Fruit fly (Drosophila melanogaster) whole organism, wandering third instar larva: Measurements from ENCODE around the gene CG31751.

Source experiments
- Abd-B ChIP-seq: fragments of >200 bp; optimal IDR thresholded peaks from 2 replicates; lab custom pipeline; 2017; ENCODE audit warnings: missing biosample characterization, missing genetic modification characterization
- CG32264 ChIP-seq: fragments of 200-800 bp; sonication (Bioruptor generic); optimal IDR thresholded peaks from 2 replicates; lab custom pipeline; 2016; ENCODE audit warnings: missing biosample characterization, missing genetic modification characterization
- CG9705 ChIP-seq: fragments of 200-800 bp; sonication (Bioruptor generic); optimal IDR thresholded peaks from 2 replicates; lab custom pipeline; 2018; ENCODE audit warnings: missing biosample characterization, mild to moderate bottlenecking, missing genetic modification characterization
- CrebA ChIP-seq: fragments of 200-800 bp; sonication (Bioruptor generic); optimal IDR thresholded peaks from 2 replicates; lab custom pipeline; 2016; ENCODE audit warnings: missing biosample characterization, mild to moderate bottlenecking, missing genetic modification characterization, borderline replicate concordance
- Dfd ChIP-seq: fragments of >200 bp; optimal IDR thresholded peaks from 2 replicates; lab custom pipeline; 2017; ENCODE audit warnings: missing biosample characterization, missing genetic modification characterization
- Dif ChIP-seq: fragments of 200-275, 200-300 bp; sonication (Bioruptor generic); optimal IDR thresholded peaks from 2 replicates; lab custom pipeline; 2018; ENCODE audit warnings: missing biosample characterization, missing genetic modification characterization; ENCODE audit not compliant: partially characterized antibody
- GATAd ChIP-seq: sonication (Bioruptor generic); optimal IDR thresholded peaks from 2 replicates; lab custom pipeline; 2016; ENCODE audit warnings: missing biosample characterization, missing genetic modification characterization
- HLH106 ChIP-seq: fragments of 200-800 bp; optimal IDR thresholded peaks from 3 replicates; lab custom pipeline; 2019; ENCODE audit warnings: missing biosample characterization, mild to moderate bottlenecking, missing genetic modification characterization, moderate library complexity
- Hnf4 ChIP-seq: fragments of 200-800 bp; sonication (Bioruptor generic); optimal IDR thresholded peaks from 2 replicates; lab custom pipeline; 2016; ENCODE audit warnings: missing biosample characterization, mild to moderate bottlenecking, missing genetic modification characterization
- Hr78 ChIP-seq: fragments of >200 bp; optimal IDR thresholded peaks from 2 replicates; lab custom pipeline; 2017; ENCODE audit warnings: missing biosample characterization, missing genetic modification characterization
- Hr83 ChIP-seq: fragments of 200-300 bp; sonication (Bioruptor generic); optimal IDR thresholded peaks from 2 replicates; lab custom pipeline; 2016; ENCODE audit warnings: missing biosample characterization, mild to moderate bottlenecking, missing genetic modification characterization, moderate library complexity; ENCODE audit not compliant: poor library complexity, severe bottlenecking
- Jra ChIP-seq: sonication (Bioruptor generic); optimal IDR thresholded peaks from 2 replicates; lab custom pipeline; 2016; ENCODE audit warnings: missing biosample characterization, missing genetic modification characterization
- Mio ChIP-seq: sonication (Bioruptor generic); optimal IDR thresholded peaks from 2 replicates; lab custom pipeline; 2016; ENCODE audit warnings: missing biosample characterization, missing genetic modification characterization
- Myc ChIP-seq: fragments of >200 bp; optimal IDR thresholded peaks from 2 replicates; lab custom pipeline; 2017
- N ChIP-seq: fragments of >200 bp; optimal IDR thresholded peaks from 2 replicates; lab custom pipeline; 2018; ENCODE audit warnings: missing biosample characterization, missing external identifiers, missing genetic modification characterization
- OdsH ChIP-seq: fragments of 200-800 bp; sonication (Bioruptor generic); optimal IDR thresholded peaks from 2 replicates; lab custom pipeline; 2016; ENCODE audit warnings: missing biosample characterization, mild to moderate bottlenecking, missing genetic modification characterization
- Rel ChIP-seq, 2 experiments: fragments of 200-800 bp; sonication (Bioruptor generic) in 1 of 2; optimal IDR thresholded peaks; 2 replicates in 1 of 2; 3 replicates in 1 of 2; lab custom pipeline; 2016 to 2019; ENCODE audit warnings: mild to moderate bottlenecking in 2 of 2, missing biosample characterization in 2 of 2, missing genetic modification characterization in 2 of 2, moderate library complexity in 1 of 2
- Sp1 ChIP-seq: fragments of 200-800 bp; sonication (Bioruptor generic); optimal IDR thresholded peaks from 3 replicates; lab custom pipeline; 2019; ENCODE audit warnings: missing biosample characterization, mild to moderate bottlenecking, missing genetic modification characterization, moderate library complexity
- Vsx2 ChIP-seq: fragments of 200-300, 225-300 bp; sonication (Bioruptor generic); optimal IDR thresholded peaks from 2 replicates; lab custom pipeline; 2018; ENCODE audit warnings: missing biosample characterization, missing genetic modification characterization; ENCODE audit not compliant: partially characterized antibody
- br ChIP-seq: fragments of 200-800 bp; sonication (Bioruptor generic); optimal IDR thresholded peaks from 2 replicates; lab custom pipeline; 2016; ENCODE audit warnings: missing biosample characterization, missing genetic modification characterization
- brk ChIP-seq: fragments of 200-800 bp; sonication (Bioruptor generic); optimal IDR thresholded peaks from 2 replicates; lab custom pipeline; 2016; ENCODE audit warnings: missing biosample characterization, mild to moderate bottlenecking, missing genetic modification characterization
- dl ChIP-seq, 2 experiments: fragments of 175-275, 200-275 bp in 1 of 2; fragments of 200-275 bp in 1 of 2; sonication (Bioruptor generic); optimal IDR thresholded peaks; lab custom pipeline; 2018; ENCODE audit warnings: mild to moderate bottlenecking in 2 of 2, missing biosample characterization in 2 of 2, missing genetic modification characterization in 2 of 2, moderate library complexity in 2 of 2; ENCODE audit not compliant: partially characterized antibody in 2 of 2, insufficient read depth in 1 of 2
- dmrt93B ChIP-seq: fragments of 200-800 bp; sonication (Bioruptor generic); optimal IDR thresholded peaks from 2 replicates; lab custom pipeline; 2018; ENCODE audit warnings: missing biosample characterization, mild to moderate bottlenecking, missing genetic modification characterization
- dsf ChIP-seq: sonication (Bioruptor generic); optimal IDR thresholded peaks from 2 replicates; lab custom pipeline; 2016; ENCODE audit warnings: missing biosample characterization, missing genetic modification characterization, borderline replicate concordance
- ey ChIP-seq: fragments of 200-800 bp; sonication (Bioruptor generic); optimal IDR thresholded peaks from 2 replicates; lab custom pipeline; 2016; ENCODE audit warnings: missing biosample characterization, missing genetic modification characterization
- foxo ChIP-seq, 2 experiments: fragments of 200-800 bp; sonication (Bioruptor generic); optimal IDR thresholded peaks; 2 replicates in 1 of 2; 3 replicates in 1 of 2; lab custom pipeline; 2016 to 2017; ENCODE audit warnings: missing biosample characterization in 2 of 2, missing genetic modification characterization in 2 of 2
- fru ChIP-seq: fragments of 200-800 bp; sonication (Bioruptor generic); optimal IDR thresholded peaks from 3 replicates; lab custom pipeline; 2016; ENCODE audit warnings: missing biosample characterization, mild to moderate bottlenecking, missing genetic modification characterization
- h ChIP-seq: fragments of 200-800 bp; sonication (Bioruptor generic); optimal IDR thresholded peaks from 3 replicates; lab custom pipeline; 2016; ENCODE audit warnings: missing biosample characterization, mild to moderate bottlenecking, missing genetic modification characterization
- jim ChIP-seq: fragments of 175-275, 200-325 bp; sonication (Bioruptor generic); optimal IDR thresholded peaks from 2 replicates; lab custom pipeline; 2016; ENCODE audit warnings: missing biosample characterization, mild to moderate bottlenecking, missing genetic modification characterization
- lola ChIP-seq: fragments of >200 bp; optimal IDR thresholded peaks from 2 replicates; lab custom pipeline; 2017; ENCODE audit warnings: missing biosample characterization, missing genetic modification characterization
- pan ChIP-seq: fragments of >200 bp; optimal IDR thresholded peaks from 2 replicates; lab custom pipeline; 2017
- psq ChIP-seq: fragments of 200-800 bp; sonication (Bioruptor generic); optimal IDR thresholded peaks from 3 replicates; lab custom pipeline; 2017; ENCODE audit warnings: missing biosample characterization, mild to moderate bottlenecking, missing genetic modification characterization, moderate library complexity
- rgr ChIP-seq: fragments of 200-800 bp; sonication (Bioruptor generic); optimal IDR thresholded peaks from 3 replicates; lab custom pipeline; 2016; ENCODE audit warnings: missing biosample characterization, mild to moderate bottlenecking, missing genetic modification characterization
- sage ChIP-seq: fragments of 200-800 bp; sonication (Bioruptor generic); optimal IDR thresholded peaks from 2 replicates; lab custom pipeline; 2016; ENCODE audit warnings: missing biosample characterization, mild to moderate bottlenecking, missing genetic modification characterization
- sv ChIP-seq: fragments of 200-800 bp; sonication (Bioruptor generic); optimal IDR thresholded peaks from 3 replicates; lab custom pipeline; 2016; ENCODE audit warnings: missing biosample characterization, missing genetic modification characterization
- tai ChIP-seq: sonication (Bioruptor generic); optimal IDR thresholded peaks from 2 replicates; lab custom pipeline; 2016; ENCODE audit warnings: missing biosample characterization, missing genetic modification characterization
- usp ChIP-seq: fragments of >200 bp; optimal IDR thresholded peaks from 2 replicates; lab custom pipeline; 2017; ENCODE audit warnings: missing biosample characterization, missing genetic modification characterization
- woc ChIP-seq: sonication (Bioruptor generic); optimal IDR thresholded peaks from 2 replicates; lab custom pipeline; 2016; ENCODE audit warnings: missing biosample characterization, mild to moderate bottlenecking, missing genetic modification characterization

The CG31751 gene

DNA sequence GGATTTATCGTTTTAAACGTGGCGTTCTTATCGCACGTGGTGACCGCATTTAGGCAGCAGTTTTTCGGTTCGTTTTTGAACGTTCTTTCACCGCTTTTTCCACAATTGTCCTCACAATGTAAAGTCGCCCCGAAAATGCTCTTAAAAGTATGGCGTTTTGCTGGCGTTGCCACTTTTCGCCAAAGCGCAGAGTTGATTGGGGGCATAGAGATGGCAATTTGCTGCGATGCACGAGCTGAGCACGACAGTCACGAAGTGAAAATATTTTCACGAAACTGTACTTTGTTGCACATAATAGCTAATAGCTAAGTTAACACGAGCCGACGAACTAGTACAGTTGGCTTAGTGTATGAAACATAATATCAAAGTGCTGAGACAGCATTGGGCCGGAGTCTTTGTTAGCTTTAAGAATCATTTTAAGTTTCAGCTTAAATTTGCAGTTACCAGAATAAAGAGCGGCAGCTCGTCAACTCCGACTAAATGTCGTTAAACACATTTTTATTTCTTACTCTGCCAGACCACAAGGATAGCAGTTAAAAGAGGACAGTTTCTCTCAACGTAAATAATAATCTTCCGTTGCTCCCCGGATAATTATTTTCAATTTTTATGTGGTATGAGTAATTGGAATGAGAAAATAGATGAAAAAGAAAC is 11.8 kb downstream of the CG31751 start, which contains the start of gene msl-1:
TSS of gene msl-1 (minus strand) at position 155 of the 651 bp plus-strand sequence.
- TF ChIP-seq tai: no peak
- TF ChIP-seq usp: no peak
- TF ChIP-seq Hnf4 (GFP tag; lab: Kevin White, UChicago): no peak
- no peak for TF ChIP-seq Vsx2 (GFP tag; lab: Kevin White, UChicago)
- no peak for TF ChIP-seq Dfd
- TF ChIP-seq rgr: no peak
- no peak for TF ChIP-seq dsf (GFP tag; lab: Kevin White, UChicago)
- TF ChIP-seq dmrt93B: no peak
- peak; percentile 92 for TF ChIP-seq woc (GFP tag; lab: Kevin White, UChicago)
- no peak for TF ChIP-seq CrebA
- no peak for TF ChIP-seq OdsH (GFP tag; lab: Kevin White, UChicago)
- TF ChIP-seq Rel (GFP tag; optimal IDR thresholded peaks at IDR 0.05; lab: Kevin White, UChicago): no peak
- peak; percentile 56 for TF ChIP-seq Rel (tag; optimal IDR thresholded peaks at IDR 0.05; lab: Kevin White, UChicago)
- TF ChIP-seq sv (GFP tag; lab: Kevin White, UChicago): no peak
- TF ChIP-seq N: no peak
- TF ChIP-seq ey (GFP tag; lab: Kevin White, UChicago): no peak
- TF ChIP-seq CG9705 (GFP tag; lab: Kevin White, UChicago): peak; percentile 20
- TF ChIP-seq psq (GFP tag; lab: Kevin White, UChicago): no peak
- TF ChIP-seq h (GFP tag; lab: Kevin White, UChicago): no peak
- peak; percentile 67 for TF ChIP-seq Myc (lab: Kevin White, UChicago)
- no peak for TF ChIP-seq brk
- no peak for TF ChIP-seq GATAd
- TF ChIP-seq sage (GFP tag; lab: Kevin White, UChicago): no peak
- no peak for TF ChIP-seq fru (GFP tag; lab: Kevin White, UChicago)
- TF ChIP-seq CG32264 (GFP tag; lab: Kevin White, UChicago): no peak
- no peak for TF ChIP-seq pan (lab: Kevin White, UChicago)
- peak; percentile 10 for TF ChIP-seq Jra
- no peak for TF ChIP-seq lola (GFP tag; lab: Kevin White, UChicago)
- TF ChIP-seq jim (GFP tag; lab: Kevin White, UChicago): peak; percentile 56
- no peak for TF ChIP-seq dl (GFP tag; optimal IDR thresholded peaks at IDR 0.05; lab: Kevin White, UChicago; ENCODE audit: insufficient read depth in 1 of 2, partially characterized antibody in 2 of 2)
- no peak for TF ChIP-seq Dif (GFP tag; lab: Kevin White, UChicago)
- TF ChIP-seq HLH106 (tag; lab: Kevin White, UChicago): peak; percentile 20
- no peak for TF ChIP-seq Hr78 (GFP tag; lab: Kevin White, UChicago)
- TF ChIP-seq Mio (GFP tag; lab: Kevin White, UChicago): no peak
- TF ChIP-seq foxo (GFP tag; optimal IDR thresholded peaks at IDR 0.05; lab: Kevin White, UChicago): peak in 1 of 2 experiments; percentile 56
- TF ChIP-seq Abd-B (GFP tag; lab: Kevin White, UChicago): no peak
- no peak for TF ChIP-seq br (GFP tag; lab: Kevin White, UChicago)
- TF ChIP-seq Sp1 (GFP tag; lab: Kevin White, UChicago): peak; percentile 3
- TF ChIP-seq Hr83 (GFP tag; lab: Kevin White, UChicago): peak; percentile 85

DNA sequence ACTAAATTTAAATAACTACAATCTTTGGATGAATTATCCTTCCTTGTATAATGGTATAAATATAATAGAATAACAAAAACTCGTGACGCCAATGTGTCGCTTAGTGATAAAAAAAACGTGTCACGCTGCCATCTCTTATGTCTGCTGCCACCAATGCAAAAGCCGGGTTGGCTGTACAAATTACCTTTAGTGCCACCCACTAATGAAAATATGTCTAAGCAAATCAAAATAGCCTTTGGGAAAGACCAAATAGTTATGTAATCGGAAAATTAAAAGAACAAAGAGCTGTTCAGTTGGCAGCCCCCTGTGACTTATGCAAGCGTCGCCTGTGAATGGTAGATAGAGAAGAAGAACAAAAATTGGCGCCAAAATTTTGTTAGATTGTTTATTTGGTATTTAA is 12.4 kb downstream of the CG31751 start, which contains the start of gene CG10336:
TSS of gene CG10336 (plus strand) at position 153 of the 400 bp plus-strand sequence.
- TF ChIP-seq sage (GFP tag; lab: Kevin White, UChicago) (no peak), Rel (GFP tag; optimal IDR thresholded peaks at IDR 0.05; lab: Kevin White, UChicago) (no peak), Rel (tag; optimal IDR thresholded peaks at IDR 0.05; lab: Kevin White, UChicago) (peak; percentile 19)
